Worm (Caenorhabditis elegans) whole organism, early embryonic: Measurements from ENCODE around the gene zen-4.

Experiments
- B0310.2 ChIP-seq: sonication (generic microtip); optimal IDR thresholded peaks from 2 replicates; lab custom pipeline; 2016; ENCODE audit warnings: mild to moderate bottlenecking, missing genetic modification characterization, missing compliant biosample characterization
- F13C5.2 ChIP-seq: sonication (generic microtip); optimal IDR thresholded peaks from 2 replicates; lab custom pipeline; 2017; ENCODE audit warnings: mild to moderate bottlenecking, missing genetic modification characterization, inconsistent platforms, missing compliant biosample characterization
- aly-1 ChIP-seq: sonication (generic microtip); optimal IDR thresholded peaks from 2 replicates; lab custom pipeline; 2016; ENCODE audit warnings: missing genetic modification characterization, missing compliant biosample characterization
- ama-1 ChIP-seq: fragments of 150-350 bp; optimal IDR thresholded peaks from 2 replicates; lab custom pipeline; 2014
- ceh-13 ChIP-seq: fragments of 200-800 bp; sonication (Bioruptor generic); optimal IDR thresholded peaks from 2 replicates; lab custom pipeline; 2018; ENCODE audit warnings: mild to moderate bottlenecking, missing genetic modification characterization, missing compliant biosample characterization
- ceh-36 ChIP-seq: sonication (generic microtip); optimal IDR thresholded peaks from 2 replicates; lab custom pipeline; 2016; ENCODE audit warnings: missing genetic modification characterization, inconsistent platforms, missing compliant biosample characterization
- ets-7 ChIP-seq: sonication (generic microtip); optimal IDR thresholded peaks from 2 replicates; lab custom pipeline; 2016; ENCODE audit warnings: missing genotype, missing genetic modification characterization, missing compliant biosample characterization
- flt-1 ChIP-seq: fragments of 200-800 bp; sonication (Bioruptor generic); IDR thresholded peaks from 2 replicates; pipeline ENCODE4 v1.3.6; 2022; ENCODE audit warnings: missing genetic modification characterization, missing compliant biosample characterization
- hmbx-1 ChIP-seq: sonication (generic microtip); optimal IDR thresholded peaks from 2 replicates; lab custom pipeline; 2016; ENCODE audit warnings: mild to moderate bottlenecking, missing genetic modification characterization, missing compliant biosample characterization
- hmg-4 ChIP-seq: fragments of 200-800 bp; sonication (Bioruptor generic); optimal IDR thresholded peaks from 2 replicates; lab custom pipeline; 2018; ENCODE audit warnings: mild to moderate bottlenecking, missing genetic modification characterization, missing compliant biosample characterization
- hnd-1 ChIP-seq: sonication (generic microtip); optimal IDR thresholded peaks from 2 replicates; lab custom pipeline; 2016; ENCODE audit warnings: missing genetic modification characterization, missing compliant biosample characterization
- pes-1 ChIP-seq: fragments of 200-800 bp; sonication (Bioruptor generic); IDR thresholded peaks from 2 replicates; pipeline ENCODE4 v1.3.6; 2022; ENCODE audit warnings: missing genetic modification reagents, missing genetic modification characterization, missing compliant biosample characterization
- scrt-1 ChIP-seq: fragments of 200-800 bp; sonication (Bioruptor generic); IDR thresholded peaks from 2 replicates; pipeline ENCODE4 v1.3.6; 2022; ENCODE audit warnings: missing genetic modification characterization, missing compliant biosample characterization
- sea-1 ChIP-seq: fragments of 200-800 bp; sonication (Bioruptor generic); conservative IDR thresholded peaks from 2 replicates; pipeline ENCODE4 v1.3.6; 2022; ENCODE audit warnings: missing genetic modification characterization, missing compliant biosample characterization
- tbx-11 ChIP-seq: fragments of 200-800 bp; sonication (Bioruptor generic); IDR thresholded peaks from 2 replicates; pipeline ENCODE4 v1.3.6; 2022; ENCODE audit warnings: missing genetic modification characterization, missing compliant biosample characterization
- tbx-37 ChIP-seq: fragments of 200-800 bp; sonication (Bioruptor generic); conservative IDR thresholded peaks from 2 replicates; pipeline ENCODE4 v1.3.6; 2022; ENCODE audit warnings: missing genetic modification reagents, missing genetic modification characterization, missing compliant biosample characterization
- tra-4 ChIP-seq: sonication (generic microtip); optimal IDR thresholded peaks from 2 replicates; lab custom pipeline; 2017; ENCODE audit warnings: missing genetic modification characterization, missing compliant biosample characterization

Gene zen-4

ce11 chrIV:6112291-6112690, 5.7 kb upstream of the zen-4 start, which contains the start of gene M03D4.3:
M03D4.3 (minus strand) TSS chrIV:6112391.
- TF ChIP-seq flt-1 (GFP tag; lab: Robert Waterston, UW) (no peak), ama-1 (no peak), tbx-11 (GFP tag; lab: Robert Waterston, UW) (no peak), scrt-1 (GFP tag; lab: Robert Waterston, UW) (no peak), sea-1 (GFP tag; lab: Robert Waterston, UW) (no peak), hmg-4 (GFP tag; lab: Kevin White, UChicago) (no peak), ceh-36 (tag; lab: Kevin White, UChicago) (no peak), hnd-1 (tag; lab: Kevin White, UChicago) (no peak), pes-1 (GFP tag; lab: Robert Waterston, UW) (no peak)

ce11 chrIV:6127252-6127930, 9.4 kb downstream of the zen-4 start, which contains the start of gene M03D4.4:
M03D4.4 (minus strand) TSS chrIV:6127302.
- TF ChIP-seq hmbx-1 (tag; lab: Kevin White, UChicago): no peak
- no peak for TF ChIP-seq ets-7 (tag; lab: Kevin White, UChicago)
- TF ChIP-seq aly-1: no peak
- no peak for TF ChIP-seq tra-4 (tag; lab: Kevin White, UChicago)
- TF ChIP-seq F13C5.2: no peak
- no peak for TF ChIP-seq B0310.2 (tag; lab: Kevin White, UChicago)
- no peak for TF ChIP-seq tbx-11 (GFP tag; lab: Robert Waterston, UW)
- no peak for TF ChIP-seq flt-1 (GFP tag; lab: Robert Waterston, UW)
- no peak for TF ChIP-seq hnd-1 (tag; lab: Kevin White, UChicago)
- TF ChIP-seq scrt-1 (GFP tag; lab: Robert Waterston, UW): no peak
- no peak for TF ChIP-seq tbx-37
- TF ChIP-seq sea-1 (GFP tag; lab: Robert Waterston, UW): no peak
- TF ChIP-seq pes-1 (GFP tag; lab: Robert Waterston, UW): no peak
- TF ChIP-seq ama-1: no peak
- TF ChIP-seq ceh-36 (tag; lab: Kevin White, UChicago): no peak
- TF ChIP-seq hmg-4 (GFP tag; lab: Kevin White, UChicago): no peak
- TF ChIP-seq ceh-13 (GFP tag; lab: Kevin White, UChicago): no peak

ce11 chrIV:6130437-6130836, 12.4 kb downstream of the zen-4 start:
- TF ChIP-seq sea-1 (GFP tag; lab: Robert Waterston, UW): no peak

DNA sequence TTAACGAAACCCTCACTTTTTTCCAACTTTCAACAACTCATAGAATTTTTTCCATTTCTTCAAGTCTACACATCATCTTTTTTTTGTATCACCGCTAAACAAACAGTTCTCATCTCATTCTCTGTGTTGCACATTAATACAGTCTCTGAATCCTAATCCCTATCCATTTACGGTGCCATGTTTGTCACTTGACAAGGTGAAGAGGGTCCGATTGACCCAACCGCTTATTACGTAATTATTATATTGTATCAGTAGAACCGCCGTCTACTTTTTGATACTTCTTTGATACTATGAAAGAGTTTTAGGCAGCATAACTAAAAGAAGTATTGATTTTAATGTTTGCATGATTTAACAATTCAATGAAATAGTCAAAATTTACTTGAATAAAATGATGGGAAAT, 16.6 kb downstream of the zen-4 start:
- TF ChIP-seq sea-1 (GFP tag; lab: Robert Waterston, UW) (no peak), flt-1 (GFP tag; lab: Robert Waterston, UW) (no peak), hmg-4 (GFP tag; lab: Kevin White, UChicago) (no peak), ceh-36 (tag; lab: Kevin White, UChicago) (no peak), ceh-13 (GFP tag; lab: Kevin White, UChicago) (no peak), F13C5.2 (no peak), tra-4 (tag; lab: Kevin White, UChicago) (no peak), ama-1 (no peak), ets-7 (tag; lab: Kevin White, UChicago) (no peak)

DNA sequence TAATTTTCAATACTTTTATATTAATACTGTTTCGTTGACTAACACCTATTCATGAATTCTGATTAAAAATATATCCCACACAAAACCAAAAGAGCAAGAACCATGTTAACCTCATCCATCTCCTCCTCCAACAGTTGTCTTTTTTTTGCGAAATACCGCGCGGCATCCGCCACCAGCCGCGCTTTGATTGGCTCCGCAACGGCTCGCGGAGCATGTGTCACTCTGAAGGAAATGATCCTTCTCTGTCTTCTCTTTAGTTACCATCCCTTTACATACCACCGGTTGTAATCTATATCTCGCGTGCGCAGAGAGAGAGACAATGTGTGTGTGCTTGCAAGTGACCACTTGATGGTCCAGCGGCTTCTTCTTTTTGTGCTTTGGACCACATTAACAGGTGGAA, 17.6 kb downstream of the zen-4 start:
- TF ChIP-seq hmbx-1 (tag; lab: Kevin White, UChicago): no peak
- TF ChIP-seq tra-4 (tag; lab: Kevin White, UChicago): no peak

- no peak for TF ChIP-seq hmg-4 (GFP tag; lab: Kevin White, UChicago)
- no peak for TF ChIP-seq flt-1 (GFP tag; lab: Robert Waterston, UW)
- no peak for TF ChIP-seq hnd-1 (tag; lab: Kevin White, UChicago)
- TF ChIP-seq tbx-11 (GFP tag; lab: Robert Waterston, UW): no peak
Measured at ce11 chrIV:6140700-6141099, 22.7 kb downstream of the zen-4 start.

DNA sequence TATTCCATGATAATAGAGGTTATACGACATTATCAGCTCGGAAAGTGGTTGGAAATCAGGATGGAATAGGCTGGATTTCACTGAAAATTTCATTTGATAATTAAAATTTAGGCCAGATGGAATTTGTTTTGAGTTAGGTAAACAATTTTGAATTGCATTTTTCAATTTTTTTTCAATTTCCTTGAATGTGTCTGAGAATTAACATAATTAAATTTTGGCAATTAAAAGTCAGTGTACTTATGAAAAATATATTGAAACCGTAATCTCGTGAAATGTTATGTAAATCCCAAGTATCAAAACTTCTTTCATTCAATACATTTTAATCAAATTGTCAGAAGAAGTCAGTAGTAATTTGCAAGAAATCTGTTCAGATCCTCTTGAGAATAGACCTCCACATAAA, 28.0 kb downstream of the zen-4 start:
- TF ChIP-seq sea-1 (GFP tag; lab: Robert Waterston, UW): no peak

DNA sequence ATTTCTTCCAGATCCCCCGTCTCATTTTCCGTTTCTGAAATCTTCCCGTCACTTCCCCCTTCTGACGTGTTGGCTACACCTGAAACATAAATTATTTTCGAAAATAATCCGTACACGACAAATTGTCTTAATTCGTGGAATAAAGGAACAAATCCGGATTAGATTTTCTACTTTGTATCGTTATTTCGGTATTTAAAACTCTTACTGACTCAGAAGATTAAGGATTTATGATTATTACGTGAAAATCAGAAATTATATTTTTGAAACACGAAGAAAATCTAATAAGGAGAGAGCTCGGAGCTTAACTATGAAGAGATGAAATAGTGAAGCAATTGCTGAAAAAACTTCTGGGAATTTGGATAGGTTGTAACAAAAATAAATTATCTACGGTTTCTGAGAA, 31.3 kb downstream of the zen-4 start:
- TF ChIP-seq pes-1 (GFP tag; lab: Robert Waterston, UW): no peak
- no peak for TF ChIP-seq tbx-37
- TF ChIP-seq F13C5.2: no peak
- no peak for TF ChIP-seq scrt-1 (GFP tag; lab: Robert Waterston, UW)
- no peak for TF ChIP-seq ceh-36 (tag; lab: Kevin White, UChicago)
- TF ChIP-seq sea-1 (GFP tag; lab: Robert Waterston, UW): no peak
- TF ChIP-seq hnd-1 (tag; lab: Kevin White, UChicago): no peak
- TF ChIP-seq B0310.2 (tag; lab: Kevin White, UChicago): no peak
- no peak for TF ChIP-seq ceh-13 (GFP tag; lab: Kevin White, UChicago)

ce11 chrIV:6151513-6151912, 33.5 kb downstream of the zen-4 start, which contains the start of gene C11D2.3:
C11D2.3 (plus strand) TSS chrIV:6151813.
- TF ChIP-seq pes-1 (GFP tag; lab: Robert Waterston, UW) (no peak), hnd-1 (tag; lab: Kevin White, UChicago) (no peak), F13C5.2 (no peak), flt-1 (GFP tag; lab: Robert Waterston, UW) (no peak), ets-7 (tag; lab: Kevin White, UChicago) (no peak), ceh-13 (GFP tag; lab: Kevin White, UChicago) (no peak), tbx-11 (GFP tag; lab: Robert Waterston, UW) (no peak), tbx-37 (no peak), aly-1 (no peak), ama-1 (no peak), B0310.2 (tag; lab: Kevin White, UChicago) (no peak), sea-1 (GFP tag; lab: Robert Waterston, UW) (no peak), ceh-36 (tag; lab: Kevin White, UChicago) (no peak), scrt-1 (GFP tag; lab: Robert Waterston, UW) (no peak), tra-4 (tag; lab: Kevin White, UChicago) (no peak), hmg-4 (GFP tag; lab: Kevin White, UChicago) (no peak), hmbx-1 (tag; lab: Kevin White, UChicago) (no peak)
